Worm (Caenorhabditis elegans): Measurements from ENCODE around the gene srw-15.

The srw-15 gene

DNA sequence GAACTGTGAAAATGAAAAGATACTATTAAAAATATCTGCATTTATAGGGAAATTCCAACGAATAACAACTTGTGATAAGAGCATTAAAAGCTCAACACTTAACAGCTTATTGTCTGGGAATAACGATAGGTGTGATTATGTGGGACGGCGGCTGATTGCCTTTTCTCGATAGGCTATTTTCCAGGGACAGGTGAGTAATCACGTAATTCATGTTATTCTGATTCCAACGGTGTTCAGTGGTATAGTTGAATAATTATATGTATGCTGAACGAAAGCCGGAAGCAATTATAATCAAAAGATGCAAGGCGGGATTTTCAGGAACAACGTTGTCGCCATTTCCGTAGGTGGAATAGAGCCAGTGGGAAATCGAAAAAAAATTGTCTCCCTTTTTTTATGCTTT, 46.6 kb downstream of the srw-15 start, which contains the start of gene srw-17:
Gene srw-17 (minus strand): TSS at position 101 of the 400 bp plus-strand sequence.
- TF ChIP-seq F10E7.11 (tag; optimal IDR thresholded peaks at IDR 0.05) (no peak), sea-2 (GFP tag; IDR thresholded peaks at IDR 0.05) (no peak), pbrm-1 (GFP tag; IDR thresholded peaks at IDR 0.05) (no peak), D2030.7 (GFP tag; IDR thresholded peaks at IDR 0.05) (no peak), fkh-3 (tag; optimal IDR thresholded peaks at IDR 0.05) (no peak), repo-1 (tag; optimal IDR thresholded peaks at IDR 0.05) (no peak), hsf-1 (GFP tag; IDR thresholded peaks at IDR 0.05) (no peak), ztf-28 (GFP tag; IDR thresholded peaks at IDR 0.05) (no peak), lsl-1 (GFP tag; optimal IDR thresholded peaks at IDR 0.05) (no peak), attf-5 (GFP tag; optimal IDR thresholded peaks at IDR 0.05) (no peak), hmg-20 (GFP tag; IDR thresholded peaks at IDR 0.05) (no peak), rcor-1 (GFP tag; IDR thresholded peaks at IDR 0.05) (no peak), snpc-1.3 (tag; optimal IDR thresholded peaks at IDR 0.05; ENCODE audit: insufficient read depth) (no peak), hlh-26 (GFP tag; conservative IDR thresholded peaks at IDR 0.05) (no peak), zim-3 (tag; optimal IDR thresholded peaks at IDR 0.05) (no peak), lsy-27 (tag; optimal IDR thresholded peaks at IDR 0.05; ENCODE audit: borderline replicate concordance, insufficient read depth) (no peak), sdz-38 (tag; optimal IDR thresholded peaks at IDR 0.05) (no peak)

DNA sequence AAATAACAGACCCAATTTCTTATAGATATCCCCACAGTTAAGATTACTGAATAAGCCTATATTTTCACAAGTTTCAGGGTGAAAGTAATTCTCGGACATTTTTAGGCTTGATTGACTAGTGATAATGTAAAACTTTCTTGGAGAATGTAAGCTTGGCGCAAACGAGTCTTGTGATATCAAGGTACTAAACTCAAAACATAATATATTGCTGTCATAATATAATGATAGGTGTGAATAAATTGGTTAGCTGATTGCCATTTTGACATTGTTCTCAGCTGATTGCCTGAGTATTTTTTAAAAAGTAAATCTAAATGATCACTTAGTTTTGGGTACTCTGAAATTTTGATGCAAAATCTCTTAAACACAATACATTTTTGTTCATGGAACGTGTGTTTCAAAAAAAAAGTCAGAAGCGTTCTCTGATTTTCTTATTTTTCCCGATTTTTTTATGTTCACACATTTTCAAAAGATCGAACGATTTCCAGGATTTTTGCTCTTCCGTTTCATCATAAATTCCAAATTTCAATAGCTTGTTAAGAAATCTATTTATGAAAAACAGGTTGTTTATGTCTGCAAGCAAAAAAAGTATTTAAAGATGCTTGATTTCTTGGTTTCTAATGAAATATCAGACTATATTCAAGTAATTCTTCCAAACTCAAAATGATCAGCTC, 51.1 kb downstream of the srw-15 start, which contains the start of the genes srw-19 and srx-51:
Gene srw-19 (minus strand): TSS at position 101 of the 671 bp plus-strand sequence.
Gene srx-51 (plus strand): TSS at position 621 of the 671 bp plus-strand sequence.
- no peak for TF ChIP-seq dpff-1 (tag; optimal IDR thresholded peaks at IDR 0.05)
- no peak for TF ChIP-seq K12H6.12 (tag; optimal IDR thresholded peaks at IDR 0.05)
- TF ChIP-seq nhr-27 (tag; optimal IDR thresholded peaks at IDR 0.05): no peak
- TF ChIP-seq B0336.3 (GFP tag; IDR thresholded peaks at IDR 0.05): no peak
- TF ChIP-seq F22D6.2 (tag; optimal IDR thresholded peaks at IDR 0.05): no peak
- TF ChIP-seq repo-1 (tag; optimal IDR thresholded peaks at IDR 0.05): no peak
- TF ChIP-seq egl-44 (GFP tag; IDR thresholded peaks at IDR 0.05): no peak

Measured in whole organism, young adult.